Worm (Caenorhabditis elegans): ENCODE results near the gene F31E3.12.

F31E3.12 gene

DNA sequence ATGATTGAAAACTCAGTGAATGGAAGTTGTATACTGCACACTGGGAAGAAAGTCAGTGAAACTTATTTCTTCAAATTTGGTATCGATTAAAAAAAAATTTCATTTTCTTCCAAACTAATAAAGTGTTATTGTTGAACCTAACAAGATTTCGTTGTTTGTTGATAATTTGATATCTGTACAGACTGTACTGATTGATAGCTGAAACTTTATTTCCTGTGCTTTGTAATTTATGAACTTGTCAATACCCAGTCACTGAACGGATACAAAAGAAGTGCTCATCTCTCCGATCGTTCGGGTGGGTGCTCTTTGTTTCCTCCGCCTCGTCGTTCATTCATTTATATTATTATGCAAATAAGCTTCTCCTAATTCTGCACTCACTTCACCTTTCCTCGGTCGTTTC lies at the start of gene F31E3.12:
TSS of gene F31E3.12 (plus strand) at position 301 of the 400 bp plus-strand sequence.
- no peak for TF ChIP-seq sptf-1 (tag; optimal IDR thresholded peaks at IDR 0.05)
- TF ChIP-seq unc-120 (tag; optimal IDR thresholded peaks at IDR 0.05; ENCODE audit: poor library complexity, severe bottlenecking) = no peak
- TF ChIP-seq nhr-12 (tag; optimal IDR thresholded peaks at IDR 0.05) = no peak
- TF ChIP-seq mab-5 (tag; optimal IDR thresholded peaks at IDR 0.05) = no peak
- TF ChIP-seq ces-1 (GFP tag; optimal IDR thresholded peaks at IDR 0.05) = no peak
- no peak for TF ChIP-seq sem-2 (GFP tag; optimal IDR thresholded peaks at IDR 0.05)
- TF ChIP-seq tbx-8 (GFP tag; optimal IDR thresholded peaks at IDR 0.05) = no peak
- no peak for TF ChIP-seq lin-32 (GFP tag; optimal IDR thresholded peaks at IDR 0.05)

DNA sequence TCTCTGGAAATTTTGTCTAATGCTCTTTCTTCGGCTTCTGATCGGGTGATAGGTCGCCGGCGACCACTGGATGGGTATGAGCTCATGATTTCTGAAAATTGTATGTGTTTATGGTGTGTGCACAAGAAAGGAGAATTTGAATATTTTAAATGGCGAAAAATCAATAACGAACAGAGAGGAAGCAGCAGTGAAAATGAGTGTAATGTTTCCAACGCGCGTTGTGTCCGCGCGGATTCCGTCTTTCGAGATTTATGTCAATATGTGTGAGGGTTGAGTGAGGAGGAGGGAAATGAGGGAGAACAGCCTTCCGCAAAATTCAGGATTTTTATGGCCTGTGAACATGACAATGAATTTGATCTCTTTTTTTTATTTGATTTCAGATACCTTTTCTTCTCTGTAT lies 40.5 kb upstream of the F31E3.12 start, which contains the start of gene flap-1:
TSS of gene flap-1 (minus strand) at position 101 of the 400 bp plus-strand sequence.
- TF ChIP-seq nhr-12 (tag; optimal IDR thresholded peaks at IDR 0.05) (no peak), sem-2 (GFP tag; optimal IDR thresholded peaks at IDR 0.05) (no peak), hlh-1 (tag; optimal IDR thresholded peaks at IDR 0.05) (peak; percentile 38), nhr-237 (tag; optimal IDR thresholded peaks at IDR 0.05) (no peak), sptf-1 (tag; optimal IDR thresholded peaks at IDR 0.05) (no peak), pha-4 (tag; optimal IDR thresholded peaks at IDR 0.05) (peak; percentile 41), elt-3 (tag; optimal IDR thresholded peaks at IDR 0.05) (no peak), elt-1 (tag; optimal IDR thresholded peaks at IDR 0.05; ENCODE audit: borderline replicate concordance, insufficient read depth) (no peak)

DNA sequence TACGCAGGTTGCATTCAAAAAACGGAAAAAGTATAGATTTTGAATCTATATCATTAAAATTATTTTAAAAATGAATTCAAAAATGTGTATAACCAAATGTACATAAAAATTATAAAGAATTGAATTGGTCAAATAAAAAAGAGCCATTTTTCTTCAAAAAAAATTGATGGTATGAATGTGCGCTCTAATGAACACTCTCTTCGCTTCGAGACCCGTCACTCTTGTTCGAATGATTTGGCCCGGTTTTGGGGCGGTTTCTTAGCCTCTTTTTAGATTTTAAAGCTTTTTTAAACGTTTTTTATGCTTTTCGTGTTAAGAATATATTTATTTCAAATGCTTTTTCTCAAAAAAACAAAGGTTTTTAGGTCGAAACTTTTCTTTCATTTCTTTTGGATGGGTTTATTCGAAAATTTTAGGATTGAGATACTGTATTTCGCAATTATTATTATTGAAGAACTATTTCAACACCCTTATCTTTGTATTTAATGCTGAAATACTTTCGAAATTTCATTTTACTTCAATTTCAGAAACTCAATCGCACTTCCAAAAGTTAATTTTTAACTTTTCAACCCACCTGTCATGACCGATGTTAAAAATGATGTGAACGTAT lies 39.5 kb upstream of the F31E3.12 start, which contains the start of gene inf-1:
TSS of gene inf-1 (plus strand) at position 577 of the 610 bp plus-strand sequence.
- TF ChIP-seq nhr-76 (tag; optimal IDR thresholded peaks at IDR 0.05) = no peak
- TF ChIP-seq blmp-1 (tag; optimal IDR thresholded peaks at IDR 0.05) = no peak
- TF ChIP-seq cnd-1 (tag; optimal IDR thresholded peaks at IDR 0.05) = no peak
- peak; percentile 28 for TF ChIP-seq nhr-237 (tag; optimal IDR thresholded peaks at IDR 0.05)
- TF ChIP-seq lsy-2 (tag; optimal IDR thresholded peaks at IDR 0.05) = peak; percentile 52

DNA sequence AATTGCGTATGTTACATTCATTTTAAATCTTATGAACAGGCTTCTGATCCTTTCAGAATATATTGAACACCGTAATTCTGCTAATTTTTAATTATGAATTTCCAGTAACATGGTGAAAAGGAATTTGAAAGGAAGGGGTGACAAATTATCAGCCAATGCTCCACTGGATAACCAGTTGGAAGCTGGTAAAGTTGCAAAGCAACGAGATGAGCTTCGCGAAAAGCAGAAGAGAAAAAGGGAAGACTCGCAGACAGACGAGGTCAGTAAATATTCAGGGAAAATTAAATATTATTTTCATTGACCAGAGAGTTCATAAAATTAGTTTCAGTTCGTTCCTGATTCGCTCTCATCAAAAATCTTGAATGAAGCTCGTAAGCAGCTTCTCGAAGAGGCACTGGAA lies 37.3 kb upstream of the F31E3.12 start, which contains the start of gene byn-1:
TSS of gene byn-1 (plus strand) at position 106 of the 400 bp plus-strand sequence.
- no peak for TF ChIP-seq ztf-11 (tag; optimal IDR thresholded peaks at IDR 0.05)
- no peak for TF ChIP-seq tbx-8 (GFP tag; optimal IDR thresholded peaks at IDR 0.05)
- TF ChIP-seq pha-4 (tag; optimal IDR thresholded peaks at IDR 0.05) = no peak
- no peak for TF ChIP-seq cnd-1 (tag; optimal IDR thresholded peaks at IDR 0.05)
- TF ChIP-seq unc-62 (GFP tag; optimal IDR thresholded peaks at IDR 0.05) = no peak
- TF ChIP-seq bed-3 (GFP tag; optimal IDR thresholded peaks at IDR 0.05) = no peak
- no peak for TF ChIP-seq nhr-2 (tag; optimal IDR thresholded peaks at IDR 0.05)
- TF ChIP-seq lin-32 (GFP tag; optimal IDR thresholded peaks at IDR 0.05) = no peak
- TF ChIP-seq nhr-237 (tag; optimal IDR thresholded peaks at IDR 0.05) = no peak
- no peak for TF ChIP-seq zip-8 (tag; optimal IDR thresholded peaks at IDR 0.05)
- TF ChIP-seq sptf-1 (tag; optimal IDR thresholded peaks at IDR 0.05) = no peak
- TF ChIP-seq flh-1 (GFP tag; optimal IDR thresholded peaks at IDR 0.05) = no peak

DNA sequence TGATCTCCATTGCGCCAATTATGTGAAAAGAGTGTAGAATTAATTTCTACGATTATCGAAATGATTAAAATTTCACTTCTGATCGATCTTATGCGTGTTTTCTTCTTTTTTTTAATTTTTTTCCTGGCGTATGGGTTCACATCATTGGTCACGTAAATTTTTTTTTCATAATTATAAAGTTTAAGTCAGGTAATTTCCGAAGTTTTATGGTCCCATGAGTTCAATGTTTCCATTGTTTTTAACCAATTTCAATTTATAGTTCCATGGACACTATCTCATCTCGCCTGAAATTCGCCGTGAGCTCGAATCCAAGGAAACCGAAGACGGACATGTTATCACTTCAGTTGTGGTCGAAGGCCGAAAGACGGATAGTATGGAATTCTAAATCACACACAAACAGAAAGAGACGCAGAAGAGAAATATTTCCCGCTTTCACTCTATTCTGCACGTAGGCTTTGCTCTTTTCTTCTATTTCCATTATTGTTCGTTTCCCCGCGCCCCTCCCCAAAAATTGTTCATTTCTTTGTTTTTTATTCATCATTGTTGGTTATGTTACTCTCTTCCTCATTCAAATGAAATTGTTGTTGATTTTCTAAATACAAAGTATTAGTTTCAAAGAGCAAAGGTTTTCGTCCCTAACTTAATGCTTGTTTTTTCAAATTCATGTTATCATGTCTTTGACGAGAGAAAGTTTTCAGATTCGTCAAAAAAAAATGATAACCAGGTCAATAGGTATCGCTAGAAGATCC lies 33.7 kb upstream of the F31E3.12 start, which contains the start of the genes F57B9.8 and coq-2:
TSS of gene F57B9.8 (minus strand) at position 51 of the 749 bp plus-strand sequence.
TSS of gene coq-2 (plus strand) at position 699 of the 749 bp plus-strand sequence.
- TF ChIP-seq lin-13 (tag; optimal IDR thresholded peaks at IDR 0.05) = no peak

DNA sequence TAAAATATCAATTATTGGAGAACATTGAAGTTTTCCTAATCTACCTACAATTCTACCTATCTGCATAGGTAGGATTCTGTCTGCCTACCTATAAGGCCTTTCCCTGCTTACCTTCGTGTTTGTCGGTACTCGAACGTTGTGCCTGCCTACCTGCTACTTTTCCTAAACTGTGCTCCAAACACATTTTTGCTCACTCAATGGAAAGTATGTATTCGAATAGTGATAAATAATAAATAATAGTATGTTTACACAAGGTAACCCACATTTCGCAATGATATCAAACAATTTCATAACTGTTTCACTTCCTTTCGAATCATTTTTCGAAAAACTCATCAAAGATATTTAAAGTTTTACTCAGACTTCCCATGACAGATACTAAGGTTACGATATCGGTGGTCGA lies 29.7 kb upstream of the F31E3.12 start, which contains the start of gene F57B9.3:
TSS of gene F57B9.3 (plus strand) at position 301 of the 400 bp plus-strand sequence.
- TF ChIP-seq ceh-39 (tag; optimal IDR thresholded peaks at IDR 0.05) (no peak), unc-62 (GFP tag; optimal IDR thresholded peaks at IDR 0.05) (no peak)

DNA sequence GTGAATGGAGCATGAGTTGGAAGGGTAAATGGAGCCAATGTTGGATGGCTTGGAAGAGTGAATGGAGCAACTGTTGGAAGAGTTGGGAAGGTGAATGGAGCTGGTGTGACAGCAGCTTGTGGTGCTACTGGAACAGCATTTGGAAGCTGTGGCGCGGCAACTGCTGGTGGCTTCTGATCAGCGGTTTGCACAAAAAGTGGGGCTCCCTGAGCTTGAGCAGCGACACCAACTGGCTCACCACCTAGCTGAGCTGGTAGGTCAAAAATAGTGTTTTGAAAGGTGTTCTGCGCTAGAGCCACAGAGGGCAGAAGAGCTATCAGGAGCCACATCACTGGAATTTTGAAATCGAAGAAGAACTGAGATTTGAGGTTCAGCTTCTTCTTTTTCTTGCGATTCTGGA lies 23.9 kb upstream of the F31E3.12 start:
- TF ChIP-seq zip-8 (tag; optimal IDR thresholded peaks at IDR 0.05) = no peak
- TF ChIP-seq mep-1 (tag; optimal IDR thresholded peaks at IDR 0.05) = no peak
- TF ChIP-seq mab-5 (tag; optimal IDR thresholded peaks at IDR 0.05) = no peak
- TF ChIP-seq unc-39 (tag; optimal IDR thresholded peaks at IDR 0.05) = no peak
- no peak for TF ChIP-seq snpc-4 (tag; optimal IDR thresholded peaks at IDR 0.05)
- TF ChIP-seq pha-4 (tag; optimal IDR thresholded peaks at IDR 0.05) = no peak
- TF ChIP-seq sem-2 (GFP tag; optimal IDR thresholded peaks at IDR 0.05) = no peak
